Fruit fly (Drosophila melanogaster) whole organism: ENCODE results near the gene CG2124.

ENCODE experiments used
- CG8478 ChIP-seq: fragments of >200 bp; optimal IDR thresholded peaks from 2 replicates; lab custom pipeline; 2018; ENCODE audit warnings: inconsistent platforms
- Dll ChIP-seq: fragments of >200 bp; optimal IDR thresholded peaks from 2 replicates; lab custom pipeline; 2017
- psq ChIP-seq: fragments of >200 bp; optimal IDR thresholded peaks from 2 replicates; lab custom pipeline; 2017
- usp ChIP-seq: fragments of >200 bp; optimal IDR thresholded peaks from 2 replicates; lab custom pipeline; 2017; ENCODE audit warnings: missing biosample characterization, missing genetic modification characterization, mixed read lengths

DNA sequence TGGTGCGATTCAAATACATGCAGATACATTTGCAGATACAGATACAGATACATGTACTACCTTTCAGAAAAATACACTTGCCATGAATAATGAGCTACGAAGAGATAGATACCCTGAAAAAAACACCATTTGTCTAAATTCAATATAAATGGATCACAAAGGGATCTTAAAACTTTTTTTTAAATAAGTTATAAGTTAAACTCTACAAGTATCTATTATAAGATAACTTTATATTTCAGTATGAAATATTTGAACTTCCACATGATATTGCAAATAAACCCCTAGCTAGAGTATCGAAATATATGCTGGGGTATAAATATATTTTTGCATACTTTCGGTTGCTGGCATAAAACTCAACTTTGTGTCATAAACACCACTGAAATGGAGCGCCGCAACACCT is 34.5 kb upstream of the CG2124 start:
- TF ChIP-seq psq (no peak), CG8478 (lab: Kevin White, UChicago) (no peak), usp (GFP tag; lab: Kevin White, UChicago) (no peak), Dll (no peak)
